Fruit fly (Drosophila melanogaster) whole organism, wandering third instar larva: ENCODE measurements around the gene shd.

ENCODE experiments used
- Abd-B ChIP-seq: fragments of >200 bp; optimal IDR thresholded peaks from 2 replicates; lab custom pipeline; 2017; ENCODE audit warnings: missing biosample characterization, missing genetic modification characterization
- CG32264 ChIP-seq: fragments of 200-800 bp; sonication (Bioruptor generic); optimal IDR thresholded peaks from 2 replicates; lab custom pipeline; 2016; ENCODE audit warnings: missing biosample characterization, missing genetic modification characterization
- CG9705 ChIP-seq: fragments of 200-800 bp; sonication (Bioruptor generic); optimal IDR thresholded peaks from 2 replicates; lab custom pipeline; 2018; ENCODE audit warnings: missing biosample characterization, mild to moderate bottlenecking, missing genetic modification characterization
- CrebA ChIP-seq: fragments of 200-800 bp; sonication (Bioruptor generic); optimal IDR thresholded peaks from 2 replicates; lab custom pipeline; 2016; ENCODE audit warnings: missing biosample characterization, mild to moderate bottlenecking, missing genetic modification characterization, borderline replicate concordance
- Dif ChIP-seq: fragments of 200-275, 200-300 bp; sonication (Bioruptor generic); optimal IDR thresholded peaks from 2 replicates; lab custom pipeline; 2018; ENCODE audit warnings: missing biosample characterization, missing genetic modification characterization; ENCODE audit not compliant: partially characterized antibody
- GATAd ChIP-seq: sonication (Bioruptor generic); optimal IDR thresholded peaks from 2 replicates; lab custom pipeline; 2016; ENCODE audit warnings: missing biosample characterization, missing genetic modification characterization
- Hnf4 ChIP-seq: fragments of 200-800 bp; sonication (Bioruptor generic); optimal IDR thresholded peaks from 2 replicates; lab custom pipeline; 2016; ENCODE audit warnings: missing biosample characterization, mild to moderate bottlenecking, missing genetic modification characterization
- Hr83 ChIP-seq: fragments of 200-300 bp; sonication (Bioruptor generic); optimal IDR thresholded peaks from 2 replicates; lab custom pipeline; 2016; ENCODE audit warnings: missing biosample characterization, mild to moderate bottlenecking, missing genetic modification characterization, moderate library complexity; ENCODE audit not compliant: poor library complexity, severe bottlenecking
- Jra ChIP-seq: sonication (Bioruptor generic); optimal IDR thresholded peaks from 2 replicates; lab custom pipeline; 2016; ENCODE audit warnings: missing biosample characterization, missing genetic modification characterization
- Myc ChIP-seq: fragments of >200 bp; optimal IDR thresholded peaks from 2 replicates; lab custom pipeline; 2017
- N ChIP-seq: fragments of >200 bp; optimal IDR thresholded peaks from 2 replicates; lab custom pipeline; 2018; ENCODE audit warnings: missing biosample characterization, missing external identifiers, missing genetic modification characterization
- OdsH ChIP-seq: fragments of 200-800 bp; sonication (Bioruptor generic); optimal IDR thresholded peaks from 2 replicates; lab custom pipeline; 2016; ENCODE audit warnings: missing biosample characterization, mild to moderate bottlenecking, missing genetic modification characterization
- Rel ChIP-seq, 2 experiments: fragments of 200-800 bp; sonication (Bioruptor generic) in 1 of 2; optimal IDR thresholded peaks; 2 replicates in 1 of 2; 3 replicates in 1 of 2; lab custom pipeline; 2016 to 2019; ENCODE audit warnings: mild to moderate bottlenecking in 2 of 2, missing biosample characterization in 2 of 2, missing genetic modification characterization in 2 of 2, moderate library complexity in 1 of 2
- Sp1 ChIP-seq: fragments of 200-800 bp; sonication (Bioruptor generic); optimal IDR thresholded peaks from 3 replicates; lab custom pipeline; 2019; ENCODE audit warnings: missing biosample characterization, mild to moderate bottlenecking, missing genetic modification characterization, moderate library complexity
- Vsx2 ChIP-seq: fragments of 200-300, 225-300 bp; sonication (Bioruptor generic); optimal IDR thresholded peaks from 2 replicates; lab custom pipeline; 2018; ENCODE audit warnings: missing biosample characterization, missing genetic modification characterization; ENCODE audit not compliant: partially characterized antibody
- br ChIP-seq: fragments of 200-800 bp; sonication (Bioruptor generic); optimal IDR thresholded peaks from 2 replicates; lab custom pipeline; 2016; ENCODE audit warnings: missing biosample characterization, missing genetic modification characterization
- brk ChIP-seq: fragments of 200-800 bp; sonication (Bioruptor generic); optimal IDR thresholded peaks from 2 replicates; lab custom pipeline; 2016; ENCODE audit warnings: missing biosample characterization, mild to moderate bottlenecking, missing genetic modification characterization
- dl ChIP-seq, 2 experiments: fragments of 175-275, 200-275 bp in 1 of 2; fragments of 200-275 bp in 1 of 2; sonication (Bioruptor generic); optimal IDR thresholded peaks; lab custom pipeline; 2018; ENCODE audit warnings: mild to moderate bottlenecking in 2 of 2, missing biosample characterization in 2 of 2, missing genetic modification characterization in 2 of 2, moderate library complexity in 2 of 2; ENCODE audit not compliant: partially characterized antibody in 2 of 2, insufficient read depth in 1 of 2
- dmrt93B ChIP-seq: fragments of 200-800 bp; sonication (Bioruptor generic); optimal IDR thresholded peaks from 2 replicates; lab custom pipeline; 2018; ENCODE audit warnings: missing biosample characterization, mild to moderate bottlenecking, missing genetic modification characterization
- dsf ChIP-seq: sonication (Bioruptor generic); optimal IDR thresholded peaks from 2 replicates; lab custom pipeline; 2016; ENCODE audit warnings: missing biosample characterization, missing genetic modification characterization, borderline replicate concordance
- foxo ChIP-seq, 2 experiments: fragments of 200-800 bp; sonication (Bioruptor generic); optimal IDR thresholded peaks; 2 replicates in 1 of 2; 3 replicates in 1 of 2; lab custom pipeline; 2016 to 2017; ENCODE audit warnings: missing biosample characterization in 2 of 2, missing genetic modification characterization in 2 of 2
- fru ChIP-seq: fragments of 200-800 bp; sonication (Bioruptor generic); optimal IDR thresholded peaks from 3 replicates; lab custom pipeline; 2016; ENCODE audit warnings: missing biosample characterization, mild to moderate bottlenecking, missing genetic modification characterization
- h ChIP-seq: fragments of 200-800 bp; sonication (Bioruptor generic); optimal IDR thresholded peaks from 3 replicates; lab custom pipeline; 2016; ENCODE audit warnings: missing biosample characterization, mild to moderate bottlenecking, missing genetic modification characterization
- jim ChIP-seq: fragments of 175-275, 200-325 bp; sonication (Bioruptor generic); optimal IDR thresholded peaks from 2 replicates; lab custom pipeline; 2016; ENCODE audit warnings: missing biosample characterization, mild to moderate bottlenecking, missing genetic modification characterization
- lola ChIP-seq: fragments of >200 bp; optimal IDR thresholded peaks from 2 replicates; lab custom pipeline; 2017; ENCODE audit warnings: missing biosample characterization, missing genetic modification characterization
- pan ChIP-seq: fragments of >200 bp; optimal IDR thresholded peaks from 2 replicates; lab custom pipeline; 2017
- psq ChIP-seq: fragments of 200-800 bp; sonication (Bioruptor generic); optimal IDR thresholded peaks from 3 replicates; lab custom pipeline; 2017; ENCODE audit warnings: missing biosample characterization, mild to moderate bottlenecking, missing genetic modification characterization, moderate library complexity
- rgr ChIP-seq: fragments of 200-800 bp; sonication (Bioruptor generic); optimal IDR thresholded peaks from 3 replicates; lab custom pipeline; 2016; ENCODE audit warnings: missing biosample characterization, mild to moderate bottlenecking, missing genetic modification characterization
- sage ChIP-seq: fragments of 200-800 bp; sonication (Bioruptor generic); optimal IDR thresholded peaks from 2 replicates; lab custom pipeline; 2016; ENCODE audit warnings: missing biosample characterization, mild to moderate bottlenecking, missing genetic modification characterization
- sv ChIP-seq: fragments of 200-800 bp; sonication (Bioruptor generic); optimal IDR thresholded peaks from 3 replicates; lab custom pipeline; 2016; ENCODE audit warnings: missing biosample characterization, missing genetic modification characterization
- woc ChIP-seq: sonication (Bioruptor generic); optimal IDR thresholded peaks from 2 replicates; lab custom pipeline; 2016; ENCODE audit warnings: missing biosample characterization, mild to moderate bottlenecking, missing genetic modification characterization

Gene shd

DNA sequence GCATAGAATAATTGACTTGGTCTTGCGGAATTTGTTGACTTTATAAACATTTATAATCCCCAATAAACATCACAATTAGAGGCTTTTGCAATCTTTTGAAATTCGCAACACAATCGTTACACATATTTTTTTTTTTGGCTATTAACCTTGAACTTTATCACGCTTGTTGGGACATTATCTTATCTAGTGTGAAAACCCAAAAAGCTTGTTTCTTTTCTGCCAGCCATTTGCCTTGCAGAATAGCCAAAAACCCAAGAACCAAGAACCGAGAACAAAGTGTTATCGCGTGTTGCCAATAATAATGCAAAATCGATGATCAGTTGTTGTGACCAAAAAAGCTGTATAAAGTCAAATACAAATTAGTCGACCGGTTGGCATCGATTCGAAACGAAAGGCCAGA lies 4.7 kb downstream of the shd start:
- TF ChIP-seq dl (GFP tag; optimal IDR thresholded peaks at IDR 0.05; lab: Kevin White, UChicago; ENCODE audit: insufficient read depth in 1 of 2, partially characterized antibody in 2 of 2) (peak; percentile 54 to 77), Rel (GFP tag; optimal IDR thresholded peaks at IDR 0.05; lab: Kevin White, UChicago) (peak; percentile 26), Rel (tag; optimal IDR thresholded peaks at IDR 0.05; lab: Kevin White, UChicago) (peak; percentile 93), Dif (no peak), Hr83 (GFP tag; lab: Kevin White, UChicago) (no peak), h (GFP tag; lab: Kevin White, UChicago) (peak; percentile 6), GATAd (GFP tag; lab: Kevin White, UChicago) (no peak), CrebA (GFP tag; lab: Kevin White, UChicago) (peak; percentile 80), Sp1 (GFP tag; lab: Kevin White, UChicago) (peak; percentile 3)
- TF ChIP-seq, all 38 proteins: peak for 5

DNA sequence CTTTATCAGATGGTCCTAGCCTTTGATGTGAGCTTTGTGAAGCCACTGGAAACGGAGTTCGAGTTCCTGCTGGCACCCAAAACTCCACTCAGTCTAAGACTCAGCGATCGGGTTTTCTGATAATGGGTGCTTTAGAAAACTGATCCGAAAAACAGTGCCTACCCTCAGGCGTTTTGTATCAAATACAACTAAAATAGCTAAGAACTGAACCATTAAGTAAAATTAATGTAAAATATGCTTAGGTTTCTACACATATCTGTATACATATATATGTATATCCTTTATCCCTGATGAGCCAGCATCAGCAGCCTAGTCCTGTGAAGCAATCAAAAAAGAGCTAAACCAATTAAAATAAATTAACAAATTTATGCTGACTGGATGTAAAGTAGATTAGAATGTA lies 7.2 kb downstream of the shd start:
- no peak for TF ChIP-seq rgr (GFP tag; lab: Kevin White, UChicago)
- peak; percentile 49 for TF ChIP-seq Myc

DNA sequence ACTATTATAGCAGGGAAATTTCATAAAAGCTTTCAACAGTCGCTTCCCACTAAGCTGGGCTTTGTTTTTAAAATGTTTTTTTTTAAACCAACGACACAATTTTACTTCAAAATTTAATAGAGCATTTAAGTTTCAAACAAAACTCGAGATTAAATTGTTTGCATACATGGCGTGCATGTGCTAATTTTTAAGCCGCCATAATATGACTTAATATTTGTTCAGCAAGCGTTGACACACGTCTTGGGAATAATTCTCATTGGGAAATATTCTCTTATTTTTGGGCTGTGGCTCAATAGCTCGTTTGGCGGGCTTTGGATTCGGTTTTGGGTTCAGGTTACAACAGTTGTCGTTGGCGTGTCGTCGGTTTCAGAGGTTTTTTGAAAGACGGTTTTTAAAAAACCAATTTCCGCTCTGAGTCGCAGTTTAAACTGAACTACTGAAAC lies 8.2 kb downstream of the shd start, which contains the start of gene CG9628:
Gene CG9628, plus strand, starts transcription at position 340 of the 443 bp plus-strand sequence.
- TF ChIP-seq Hr83 (GFP tag; lab: Kevin White, UChicago): peak; percentile 54
- TF ChIP-seq sv (GFP tag; lab: Kevin White, UChicago): no peak
- peak; percentile 1 for TF ChIP-seq Hnf4
- TF ChIP-seq CG32264 (GFP tag; lab: Kevin White, UChicago): peak; percentile 26
- no peak for TF ChIP-seq Rel (GFP tag; optimal IDR thresholded peaks at IDR 0.05; lab: Kevin White, UChicago)
- TF ChIP-seq Rel (tag; optimal IDR thresholded peaks at IDR 0.05; lab: Kevin White, UChicago): no peak
- TF ChIP-seq jim (GFP tag; lab: Kevin White, UChicago): no peak
- no peak for TF ChIP-seq OdsH (GFP tag; lab: Kevin White, UChicago)
- peak in 1 of 2 experiments; percentile 24 for TF ChIP-seq foxo (GFP tag; optimal IDR thresholded peaks at IDR 0.05; lab: Kevin White, UChicago)
- TF ChIP-seq Jra (GFP tag; lab: Kevin White, UChicago): no peak
- no peak for TF ChIP-seq pan
- no peak for TF ChIP-seq dsf (GFP tag; lab: Kevin White, UChicago)
- TF ChIP-seq h (GFP tag; lab: Kevin White, UChicago): no peak
- no peak for TF ChIP-seq Sp1 (GFP tag; lab: Kevin White, UChicago)
- no peak for TF ChIP-seq sage (GFP tag; lab: Kevin White, UChicago)

DNA sequence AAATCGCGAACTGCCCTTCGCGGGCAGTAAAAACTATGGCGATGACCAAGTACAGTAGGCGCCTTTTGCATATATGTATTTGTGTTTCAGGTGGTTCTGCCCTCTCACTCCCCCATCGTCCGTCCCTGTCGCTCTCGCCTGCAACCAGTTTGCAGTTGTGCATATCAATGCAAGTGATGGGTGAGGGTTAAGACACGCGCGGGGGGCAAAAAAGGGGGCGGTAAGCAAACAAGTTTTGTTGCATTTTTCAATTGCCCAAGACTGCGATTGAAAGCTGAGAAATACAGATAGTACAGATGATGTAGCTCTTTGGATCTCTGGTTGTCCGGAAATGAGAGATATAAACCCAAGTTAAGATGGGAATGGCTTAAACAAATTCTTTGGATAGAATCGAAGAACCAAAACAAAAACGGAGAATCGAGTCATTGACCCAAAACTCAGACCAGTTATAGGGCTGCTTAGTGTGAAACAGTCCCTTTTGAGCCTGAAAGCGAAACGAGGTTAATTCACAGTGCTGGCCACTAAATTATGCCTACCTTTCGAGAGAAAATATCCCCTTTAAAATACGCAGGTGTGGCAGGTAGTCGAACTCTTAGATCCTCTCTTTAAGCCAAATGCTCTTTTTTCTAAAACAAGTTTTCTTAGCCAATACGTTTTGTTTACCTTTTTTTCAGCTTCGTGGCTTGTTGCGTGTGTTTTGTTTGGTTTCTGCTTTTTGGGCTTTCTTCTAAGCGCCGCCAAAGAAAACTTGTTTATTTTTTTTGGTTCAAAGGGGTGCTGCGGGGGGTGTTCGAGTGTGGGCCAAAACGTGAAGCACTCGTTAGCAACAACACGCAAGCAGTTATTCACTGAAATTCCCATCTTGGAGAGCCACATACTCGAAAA lies 10.4 kb downstream of the shd start:
- TF ChIP-seq dsf (GFP tag; lab: Kevin White, UChicago) (no peak), fru (peak; percentile 9), brk (GFP tag; lab: Kevin White, UChicago) (peak; percentile 84), Hr83 (GFP tag; lab: Kevin White, UChicago) (no peak), sage (GFP tag; lab: Kevin White, UChicago) (no peak), CG9705 (GFP tag; lab: Kevin White, UChicago) (no peak), psq (GFP tag; lab: Kevin White, UChicago) (peak; percentile 90), foxo (GFP tag; optimal IDR thresholded peaks at IDR 0.05; lab: Kevin White, UChicago) (peak in 1 of 2 experiments; percentile 33), sv (GFP tag; lab: Kevin White, UChicago) (no peak), Rel (GFP tag; optimal IDR thresholded peaks at IDR 0.05; lab: Kevin White, UChicago) (peak; percentile 54), Rel (tag; optimal IDR thresholded peaks at IDR 0.05; lab: Kevin White, UChicago) (peak; percentile 3), N (GFP tag; lab: Kevin White, UChicago) (no peak), CrebA (GFP tag; lab: Kevin White, UChicago) (peak; percentile 88), lola (GFP tag; lab: Kevin White, UChicago) (no peak), br (GFP tag; lab: Kevin White, UChicago) (no peak), Vsx2 (GFP tag; lab: Kevin White, UChicago) (peak; percentile 56), Jra (GFP tag; lab: Kevin White, UChicago) (no peak), jim (GFP tag; lab: Kevin White, UChicago) (peak; percentile 71), Dif (peak; percentile 53), Hnf4 (no peak), dl (GFP tag; optimal IDR thresholded peaks at IDR 0.05; lab: Kevin White, UChicago; ENCODE audit: insufficient read depth in 1 of 2, partially characterized antibody in 2 of 2) (peak in 1 of 2 experiments; percentile 38), pan (no peak), Sp1 (GFP tag; lab: Kevin White, UChicago) (peak; percentile 37), woc (GFP tag; lab: Kevin White, UChicago) (no peak), OdsH (GFP tag; lab: Kevin White, UChicago) (no peak), dmrt93B (GFP tag; lab: Kevin White, UChicago) (no peak), Abd-B (GFP tag; lab: Kevin White, UChicago) (no peak), GATAd (GFP tag; lab: Kevin White, UChicago) (no peak)
- TF ChIP-seq, all 38 proteins: peak for 11
